Worm (Caenorhabditis elegans) whole organism, L2 larva: ENCODE results near the gene F52D2.12.

Source experiments
- F13H6.1 ChIP-seq: sonication (generic microtip); optimal IDR thresholded peaks from 2 replicates; lab custom pipeline; 2016; ENCODE audit warnings: missing genetic modification characterization, missing compliant biosample characterization
- R02D3.7 ChIP-seq: fragments of 150-350 bp; optimal IDR thresholded peaks from 2 replicates; lab custom pipeline; 2014; ENCODE audit warnings: missing biosample characterization, missing genetic modification characterization
- Y55F3AM.14 ChIP-seq: fragments of 200-800 bp; sonication (Bioruptor generic); optimal IDR thresholded peaks from 2 replicates; lab custom pipeline; 2018; ENCODE audit warnings: mild to moderate bottlenecking, missing genetic modification characterization, missing compliant biosample characterization
- ZK546.5 ChIP-seq: sonication (generic microtip); optimal IDR thresholded peaks from 2 replicates; lab custom pipeline; 2017; ENCODE audit warnings: missing biosample characterization, missing genetic modification characterization
- alr-1 ChIP-seq: fragments of 150-350 bp; optimal IDR thresholded peaks from 2 replicates; lab custom pipeline; 2014; ENCODE audit warnings: missing biosample characterization, missing genetic modification characterization
- aly-2 ChIP-seq: fragments of 150-350 bp; optimal IDR thresholded peaks from 2 replicates; lab custom pipeline; 2014; ENCODE audit warnings: missing biosample characterization, missing genetic modification characterization
- ama-1 ChIP-seq: fragments of 150-350 bp; optimal IDR thresholded peaks from 2 replicates; lab custom pipeline; 2018; ENCODE audit warnings: inconsistent platforms
- ceh-16 ChIP-seq: fragments of 150-350 bp; optimal IDR thresholded peaks from 2 replicates; lab custom pipeline; 2014; ENCODE audit warnings: missing biosample characterization, missing genetic modification characterization
- ceh-82 ChIP-seq: fragments of 150-350 bp; optimal IDR thresholded peaks from 2 replicates; lab custom pipeline; 2014; ENCODE audit warnings: missing biosample characterization, missing genetic modification characterization
- crh-2 ChIP-seq: sonication (generic microtip); optimal IDR thresholded peaks from 2 replicates; lab custom pipeline; 2017; ENCODE audit warnings: missing biosample characterization, missing genetic modification characterization
- dmd-4 ChIP-seq: sonication (generic microtip); optimal IDR thresholded peaks from 2 replicates; lab custom pipeline; 2017; ENCODE audit warnings: missing biosample characterization, missing genetic modification characterization
- egl-27 ChIP-seq: sonication (generic microtip); optimal IDR thresholded peaks from 3 replicates; lab custom pipeline; 2017; ENCODE audit warnings: missing biosample characterization, missing genetic modification reagents, missing genetic modification characterization
- elt-1 ChIP-seq: fragments of 150-350 bp; optimal IDR thresholded peaks from 2 replicates; lab custom pipeline; 2014; ENCODE audit warnings: missing biosample characterization, missing genetic modification characterization
- elt-3 ChIP-seq: sonication (generic microtip); optimal IDR thresholded peaks from 2 replicates; lab custom pipeline; 2017; ENCODE audit warnings: missing biosample characterization, missing genetic modification characterization
- fos-1 ChIP-seq: fragments of 150-350 bp; optimal IDR thresholded peaks from 2 replicates; lab custom pipeline; 2014; ENCODE audit warnings: missing biosample characterization, missing genetic modification characterization
- gmeb-1 ChIP-seq: fragments of 150-350 bp; optimal IDR thresholded peaks from 2 replicates; lab custom pipeline; 2014; ENCODE audit warnings: missing biosample characterization, missing genetic modification characterization
- lin-13 ChIP-seq: fragments of 150-350 bp; optimal IDR thresholded peaks from 2 replicates; lab custom pipeline; 2014; ENCODE audit warnings: missing biosample characterization, missing genetic modification reagents, missing genetic modification characterization
- lin-39 ChIP-seq: fragments of 150-350 bp; optimal IDR thresholded peaks from 2 replicates; lab custom pipeline; 2014; ENCODE audit warnings: missing biosample characterization, missing genetic modification reagents, missing genetic modification characterization
- lsy-2 ChIP-seq, 2 experiments: fragments of 150-350 bp in 1 of 2; sonication (generic microtip) in 1 of 2; optimal IDR thresholded peaks; 2 replicates each; lab custom pipeline; 2014 to 2017; ENCODE audit warnings: missing biosample characterization in 2 of 2, missing genetic modification characterization in 2 of 2
- mbf-1 ChIP-seq: sonication (generic microtip); optimal IDR thresholded peaks from 2 replicates; lab custom pipeline; 2017; ENCODE audit warnings: missing biosample characterization, missing genetic modification characterization
- mdl-1 ChIP-seq, 2 experiments: fragments of 150-350 bp in 1 of 2; sonication (generic microtip) in 1 of 2; optimal IDR thresholded peaks; 2 replicates each; lab custom pipeline; 2017; ENCODE audit warnings: missing biosample characterization in 2 of 2, missing genetic modification characterization in 2 of 2
- nhr-10 ChIP-seq: sonication (generic microtip); optimal IDR thresholded peaks from 2 replicates; lab custom pipeline; 2017; ENCODE audit warnings: missing biosample characterization, missing genetic modification characterization
- nhr-12 ChIP-seq: fragments of 150-350 bp; optimal IDR thresholded peaks from 2 replicates; lab custom pipeline; 2014; ENCODE audit warnings: missing biosample characterization, missing genetic modification characterization
- nhr-23 ChIP-seq: fragments of 150-350 bp; optimal IDR thresholded peaks from 2 replicates; lab custom pipeline; 2014; ENCODE audit warnings: missing biosample characterization, missing genetic modification reagents, missing genetic modification characterization
- nhr-237 ChIP-seq: fragments of 150-350 bp; optimal IDR thresholded peaks from 2 replicates; lab custom pipeline; 2014; ENCODE audit warnings: missing biosample characterization, missing genetic modification characterization
- nhr-77 ChIP-seq: fragments of 150-350 bp; optimal IDR thresholded peaks from 2 replicates; lab custom pipeline; 2014; ENCODE audit warnings: missing biosample characterization, missing genetic modification characterization
- peb-1 ChIP-seq: fragments of 150-350 bp; optimal IDR thresholded peaks from 2 replicates; lab custom pipeline; 2014; ENCODE audit warnings: missing biosample characterization, missing genetic modification characterization
- sem-4 ChIP-seq: fragments of 150-350 bp; optimal IDR thresholded peaks from 2 replicates; lab custom pipeline; 2014; ENCODE audit warnings: missing biosample characterization, missing genetic modification reagents, missing genetic modification characterization
- skn-1 ChIP-seq: sonication (generic microtip); optimal IDR thresholded peaks from 2 replicates; lab custom pipeline; 2017; ENCODE audit warnings: missing biosample characterization, missing genetic modification characterization
- sma-3 ChIP-seq: sonication (generic microtip); optimal IDR thresholded peaks from 2 replicates; lab custom pipeline; 2016; ENCODE audit warnings: missing genetic modification reagents, missing genetic modification characterization, missing compliant biosample characterization
- sma-9 ChIP-seq, 2 experiments: fragments of 150-350 bp in 1 of 2; sonication (generic microtip) in 1 of 2; optimal IDR thresholded peaks; 2 replicates each; lab custom pipeline; 2014 to 2016; ENCODE audit warnings: missing genetic modification characterization in 2 of 2, mild to moderate bottlenecking in 1 of 2, missing biosample characterization in 1 of 2, missing compliant biosample characterization in 1 of 2, missing genetic modification reagents in 1 of 2, moderate library complexity in 1 of 2
- snpc-4 ChIP-seq: fragments of 150-350 bp; optimal IDR thresholded peaks from 2 replicates; lab custom pipeline; 2014; ENCODE audit warnings: missing biosample characterization, missing genetic modification characterization
- unc-55 ChIP-seq: fragments of 150-350 bp; sonication (generic microtip); optimal IDR thresholded peaks from 3 replicates; lab custom pipeline; 2014; ENCODE audit warnings: missing biosample characterization, missing genetic modification reagents, missing genetic modification characterization
- unc-62 ChIP-seq: fragments of 150-350 bp; optimal IDR thresholded peaks from 2 replicates; lab custom pipeline; 2014; ENCODE audit warnings: missing biosample characterization, missing genetic modification reagents, missing genetic modification characterization
- zag-1 ChIP-seq: fragments of 150-350 bp; optimal IDR thresholded peaks from 2 replicates; lab custom pipeline; 2014; ENCODE audit warnings: missing biosample characterization, missing genetic modification characterization

The F52D2.12 gene

ce11 chrX:1969575-1969974 lies 8.2 kb upstream of the F52D2.12 start, which contains the start of gene str-79:
Gene str-79 (plus strand): TSS chrX:1969875.
- no peak for TF ChIP-seq ama-1 (lab: Kevin White, UChicago)
- no peak for TF ChIP-seq sma-3 (GFP tag; lab: Kevin White, UChicago)
- TF ChIP-seq F13H6.1 (tag; lab: Kevin White, UChicago), result no peak
- TF ChIP-seq sem-4, result no peak
- TF ChIP-seq ceh-82 (tag; lab: Kevin White, UChicago), result no peak
- no peak for TF ChIP-seq gmeb-1 (tag; lab: Kevin White, UChicago)
- TF ChIP-seq egl-27 (tag; lab: Kevin White, UChicago), result no peak
- TF ChIP-seq snpc-4 (tag; lab: Kevin White, UChicago), result no peak
- TF ChIP-seq lin-13 (GFP tag; lab: Kevin White, UChicago), result no peak
- TF ChIP-seq dmd-4 (tag; lab: Kevin White, UChicago), result no peak
- TF ChIP-seq nhr-12 (tag; lab: Kevin White, UChicago), result no peak
- TF ChIP-seq crh-2 (tag; lab: Kevin White, UChicago), result no peak
- TF ChIP-seq elt-3, result no peak
- TF ChIP-seq nhr-23 (tag; lab: Kevin White, UChicago), result no peak
- TF ChIP-seq ZK546.5, result no peak
- no peak for TF ChIP-seq alr-1 (tag; lab: Kevin White, UChicago)
- no peak for TF ChIP-seq Y55F3AM.14 (GFP tag; lab: Kevin White, UChicago)
- TF ChIP-seq fos-1 (tag; lab: Kevin White, UChicago), result no peak

- no peak for TF ChIP-seq lin-13 (GFP tag; lab: Kevin White, UChicago)
- no peak for TF ChIP-seq ceh-16 (tag; lab: Kevin White, UChicago)
- no peak for TF ChIP-seq mbf-1 (tag; lab: Kevin White, UChicago)
- TF ChIP-seq gmeb-1 (tag; lab: Kevin White, UChicago), result no peak
- TF ChIP-seq Y55F3AM.14 (GFP tag; lab: Kevin White, UChicago), result no peak
- no peak for TF ChIP-seq lsy-2 (tag; optimal IDR thresholded peaks at IDR 0.05; lab: Kevin White, UChicago)
- TF ChIP-seq crh-2 (tag; lab: Kevin White, UChicago), result no peak
Measured at ce11 chrX:1971647-1972046, 6.2 kb upstream of the F52D2.12 start.

- no peak for TF ChIP-seq Y55F3AM.14 (GFP tag; lab: Kevin White, UChicago)
- no peak for TF ChIP-seq lsy-2 (tag; optimal IDR thresholded peaks at IDR 0.05; lab: Kevin White, UChicago)
- no peak for TF ChIP-seq egl-27 (tag; lab: Kevin White, UChicago)
- no peak for TF ChIP-seq sma-9 (GFP tag; optimal IDR thresholded peaks at IDR 0.05; lab: Kevin White, UChicago)
- TF ChIP-seq sma-9 (tag; optimal IDR thresholded peaks at IDR 0.05; lab: Kevin White, UChicago), result no peak
- TF ChIP-seq skn-1, result no peak
- TF ChIP-seq unc-62 (GFP tag; lab: Kevin White, UChicago), result no peak
- no peak for TF ChIP-seq unc-55 (GFP tag; lab: Kevin White, UChicago)
- no peak for TF ChIP-seq crh-2 (tag; lab: Kevin White, UChicago)
- TF ChIP-seq nhr-237 (tag; lab: Kevin White, UChicago), result no peak
- no peak for TF ChIP-seq aly-2 (tag; lab: Kevin White, UChicago)
- no peak for TF ChIP-seq mbf-1 (tag; lab: Kevin White, UChicago)
- no peak for TF ChIP-seq gmeb-1 (tag; lab: Kevin White, UChicago)
- no peak for TF ChIP-seq elt-1
- TF ChIP-seq sem-4, result no peak
- TF ChIP-seq mdl-1 (tag; optimal IDR thresholded peaks at IDR 0.05; lab: Kevin White, UChicago), result no peak
- TF ChIP-seq lin-39 (tag; lab: Kevin White, UChicago), result no peak
- no peak for TF ChIP-seq nhr-77 (tag; lab: Kevin White, UChicago)
- no peak for TF ChIP-seq ama-1 (lab: Kevin White, UChicago)
Measured at ce11 chrX:1972766-1973165, 5.0 kb upstream of the F52D2.12 start.

ce11 chrX:1974699-1975098 lies 3.1 kb upstream of the F52D2.12 start, which contains the start of gene F52D2.5:
Gene F52D2.5 (minus strand): TSS chrX:1974799.
- TF ChIP-seq peb-1 (no peak), ama-1 (lab: Kevin White, UChicago) (no peak), ceh-16 (tag; lab: Kevin White, UChicago) (no peak), elt-1 (no peak), nhr-77 (tag; lab: Kevin White, UChicago) (no peak), zag-1 (tag; lab: Kevin White, UChicago) (no peak), nhr-10 (tag; lab: Kevin White, UChicago) (no peak), R02D3.7 (tag; lab: Kevin White, UChicago) (no peak)
